Fruit fly (Drosophila melanogaster) whole organism, pupa: ENCODE results near the gene CG12194.

Source experiments
- CG10348 ChIP-seq: fragments of 200-800 bp; sonication (Bioruptor generic); IDR thresholded peaks from 2 replicates; pipeline ENCODE4 v1.3.6; 2022; ENCODE audit warnings: missing biosample characterization, missing genetic modification characterization
- CG12605 ChIP-seq: fragments of 200-800 bp; sonication (Bioruptor generic); IDR thresholded peaks from 2 replicates; pipeline ENCODE4 v1.3.6; 2022; ENCODE audit warnings: missing biosample characterization, missing genetic modification characterization
- CG13204 ChIP-seq: fragments of 200-800 bp; sonication (Bioruptor generic); optimal IDR thresholded peaks from 2 replicates; lab custom pipeline; 2018; ENCODE audit warnings: missing biosample characterization, mild to moderate bottlenecking, missing genetic modification characterization, moderate library complexity
- CG14655 ChIP-seq: fragments of 200-800 bp; sonication (Bioruptor generic); optimal IDR thresholded peaks from 3 replicates; lab custom pipeline; 2017; ENCODE audit warnings: mild to moderate bottlenecking, missing biosample characterization, missing genetic modification reagents, missing genetic modification characterization
- CG15710 ChIP-seq: fragments of 200-800 bp; sonication (Bioruptor generic); optimal IDR thresholded peaks from 2 replicates; lab custom pipeline; 2018; ENCODE audit warnings: missing biosample characterization, mild to moderate bottlenecking, missing genetic modification characterization, moderate library complexity
- CG17806 ChIP-seq: fragments of 200-800 bp; sonication (Bioruptor generic); optimal IDR thresholded peaks from 2 replicates; lab custom pipeline; 2018; ENCODE audit warnings: missing biosample characterization, mild to moderate bottlenecking, missing genetic modification characterization, moderate library complexity
- CG32121 ChIP-seq: fragments of 200-800 bp; sonication (Bioruptor generic); IDR thresholded peaks from 2 replicates; pipeline ENCODE4 v1.3.6; 2022; ENCODE audit warnings: missing biosample characterization, missing genetic modification characterization
- CG34367 ChIP-seq: fragments of 200-800 bp; sonication (Bioruptor generic); optimal IDR thresholded peaks from 2 replicates; lab custom pipeline; 2018; ENCODE audit warnings: missing biosample characterization, mild to moderate bottlenecking, missing genetic modification characterization
- CG4496 ChIP-seq: fragments of 200-800 bp; sonication (Bioruptor generic); IDR thresholded peaks from 3 replicates; pipeline ENCODE4 v1.3.6; 2022; ENCODE audit warnings: missing biosample characterization, missing genetic modification characterization
- CG8159 ChIP-seq: fragments of 200-800 bp; sonication (Bioruptor generic); optimal IDR thresholded peaks from 3 replicates; lab custom pipeline; 2018; ENCODE audit warnings: missing biosample characterization, mild to moderate bottlenecking, missing genetic modification characterization, moderate library complexity
- CG8301 ChIP-seq: fragments of 200-800 bp; sonication (Bioruptor generic); optimal IDR thresholded peaks from 2 replicates; lab custom pipeline; 2018; ENCODE audit warnings: missing biosample characterization, mild to moderate bottlenecking, missing genetic modification characterization
- CG9948 ChIP-seq: fragments of 200-800 bp; sonication (Bioruptor generic); optimal IDR thresholded peaks from 2 replicates; lab custom pipeline; 2018; ENCODE audit warnings: missing biosample characterization, mild to moderate bottlenecking, missing genetic modification characterization, moderate library complexity
- D1 ChIP-seq: fragments of 200-800 bp; sonication (Bioruptor generic); optimal IDR thresholded peaks from 2 replicates; lab custom pipeline; 2018; ENCODE audit warnings: missing biosample characterization, mild to moderate bottlenecking, missing genetic modification characterization, moderate library complexity
- EcR ChIP-seq: fragments of 200-800 bp; sonication (Bioruptor generic); optimal IDR thresholded peaks from 3 replicates; lab custom pipeline; 2019; ENCODE audit warnings: missing biosample characterization, missing genetic modification characterization, mild to moderate bottlenecking, moderate library complexity, missing genetic modification reagents
- Ets98B ChIP-seq: fragments of 200-800 bp; sonication (Bioruptor generic); IDR thresholded peaks from 2 replicates; pipeline ENCODE4 v1.3.6; 2022; ENCODE audit warnings: missing biosample characterization, missing genetic modification characterization
- Pif1A ChIP-seq: fragments of 200-800 bp; sonication (Bioruptor generic); optimal IDR thresholded peaks from 3 replicates; lab custom pipeline; 2016; ENCODE audit warnings: missing biosample characterization, missing genetic modification characterization
- Pif1B ChIP-seq: fragments of 200-800 bp; sonication (Bioruptor generic); optimal IDR thresholded peaks from 3 replicates; lab custom pipeline; 2016; ENCODE audit warnings: missing biosample characterization, missing genetic modification characterization
- Snoo ChIP-seq: fragments of 200-800 bp; sonication (Bioruptor generic); optimal IDR thresholded peaks from 3 replicates; lab custom pipeline; 2017; ENCODE audit warnings: missing biosample characterization, mild to moderate bottlenecking, missing genetic modification characterization, inconsistent platforms
- fd96Ca ChIP-seq: fragments of 200-800 bp; sonication (Bioruptor generic); IDR thresholded peaks from 3 replicates; pipeline ENCODE4 v1.3.6; 2022; ENCODE audit warnings: missing biosample characterization, missing genetic modification characterization
- gl ChIP-seq: fragments of 200-800 bp; sonication (Bioruptor generic); optimal IDR thresholded peaks from 2 replicates; lab custom pipeline; 2018; ENCODE audit warnings: missing biosample characterization, mild to moderate bottlenecking, missing genetic modification characterization
- rn ChIP-seq: fragments of 200-800 bp; sonication (Bioruptor generic); IDR thresholded peaks from 2 replicates; pipeline ENCODE4 v1.3.6; 2022; ENCODE audit warnings: missing biosample characterization, missing genetic modification characterization

The CG12194 gene

dm6 chr2L:4838494-4839320 lies 560 bp downstream of the CG12194 start:
- no peak for TF ChIP-seq rn (GFP tag; lab: Robert Waterston, UW)
- TF ChIP-seq CG34367 (tag; lab: Kevin White, UChicago): no peak
- TF ChIP-seq EcR: no peak
- TF ChIP-seq CG32121 (GFP tag; lab: Robert Waterston, UW): no peak
- TF ChIP-seq Pif1B (GFP tag; lab: Kevin White, UChicago): no peak
- TF ChIP-seq CG4496 (GFP tag; lab: Robert Waterston, UW): no peak
- TF ChIP-seq CG17806 (tag; lab: Kevin White, UChicago): no peak
- no peak for TF ChIP-seq fd96Ca (GFP tag; lab: Robert Waterston, UW)
- no peak for TF ChIP-seq CG8159 (tag; lab: Kevin White, UChicago)
- TF ChIP-seq CG10348 (GFP tag; lab: Robert Waterston, UW): no peak
- TF ChIP-seq gl: no peak
- TF ChIP-seq Pif1A (GFP tag; lab: Kevin White, UChicago): no peak
- TF ChIP-seq Snoo (tag; lab: Kevin White, UChicago): no peak
- TF ChIP-seq CG14655 (GFP tag; lab: Kevin White, UChicago): no peak
- TF ChIP-seq CG9948 (tag; lab: Kevin White, UChicago): no peak
- TF ChIP-seq CG15710 (tag; lab: Kevin White, UChicago): no peak
- TF ChIP-seq D1 (tag; lab: Kevin White, UChicago): no peak

dm6 chr2L:4846629-4847125 lies 8.5 kb downstream of the CG12194 start:
- no peak for TF ChIP-seq rn (GFP tag; lab: Robert Waterston, UW)
- TF ChIP-seq EcR: no peak
- no peak for TF ChIP-seq CG15710 (tag; lab: Kevin White, UChicago)
- no peak for TF ChIP-seq Snoo (tag; lab: Kevin White, UChicago)
- no peak for TF ChIP-seq CG9948 (tag; lab: Kevin White, UChicago)
- no peak for TF ChIP-seq CG8159 (tag; lab: Kevin White, UChicago)
- TF ChIP-seq CG12605 (GFP tag; lab: Robert Waterston, UW): no peak

- TF ChIP-seq CG8159 (tag; lab: Kevin White, UChicago) (no peak), Pif1A (GFP tag; lab: Kevin White, UChicago) (no peak), CG32121 (GFP tag; lab: Robert Waterston, UW) (no peak), CG10348 (GFP tag; lab: Robert Waterston, UW) (no peak), CG12605 (GFP tag; lab: Robert Waterston, UW) (no peak), CG9948 (tag; lab: Kevin White, UChicago) (peak; percentile 8), gl (no peak), CG13204 (GFP tag; lab: Kevin White, UChicago) (no peak), Pif1B (GFP tag; lab: Kevin White, UChicago) (no peak), CG17806 (tag; lab: Kevin White, UChicago) (no peak), CG34367 (tag; lab: Kevin White, UChicago) (no peak), Snoo (tag; lab: Kevin White, UChicago) (no peak), fd96Ca (GFP tag; lab: Robert Waterston, UW) (peak; percentile 52; the same call in 1 of the 3 replicates), CG4496 (GFP tag; lab: Robert Waterston, UW) (peak; percentile 56; the same call in 2 of the 3 replicates), D1 (tag; lab: Kevin White, UChicago) (no peak), rn (GFP tag; lab: Robert Waterston, UW) (no peak), CG8301 (tag; lab: Kevin White, UChicago) (no peak), CG15710 (tag; lab: Kevin White, UChicago) (peak; percentile 27), EcR (no peak)
- TF ChIP-seq, all 21 proteins: peak for 4
Observed at dm6 chr2L:4847191-4847853, 9.2 kb downstream of the CG12194 start, which contains the start of the genes mxt and CG11927. Gene mxt, minus strand, starts transcription at chr2L:4847295. Gene CG11927, plus strand, starts transcription at chr2L:4847766.

- TF ChIP-seq CG34367 (tag; lab: Kevin White, UChicago): peak; percentile 78
- peak; percentile 94 for TF ChIP-seq CG15710 (tag; lab: Kevin White, UChicago)
- TF ChIP-seq CG4496 (GFP tag; lab: Robert Waterston, UW): peak; percentile 96
- TF ChIP-seq CG13204 (GFP tag; lab: Kevin White, UChicago): no peak
- peak; percentile 88 for TF ChIP-seq Snoo (tag; lab: Kevin White, UChicago)
- peak; percentile 93 for TF ChIP-seq CG14655 (GFP tag; lab: Kevin White, UChicago)
- TF ChIP-seq gl: peak; percentile 53
- TF ChIP-seq CG8159 (tag; lab: Kevin White, UChicago): peak; percentile 92
- peak; percentile 83 for TF ChIP-seq CG12605 (GFP tag; lab: Robert Waterston, UW)
- no peak for TF ChIP-seq Pif1A (GFP tag; lab: Kevin White, UChicago)
- peak; percentile 94 for TF ChIP-seq Ets98B (GFP tag; lab: Robert Waterston, UW)
- TF ChIP-seq D1 (tag; lab: Kevin White, UChicago): no peak
- TF ChIP-seq CG9948 (tag; lab: Kevin White, UChicago): peak; percentile 91
- peak; percentile 95 for TF ChIP-seq rn (GFP tag; lab: Robert Waterston, UW)
- TF ChIP-seq CG8301 (tag; lab: Kevin White, UChicago): peak; percentile 90
- peak; percentile 83 for TF ChIP-seq Pif1B (GFP tag; lab: Kevin White, UChicago)
- no peak for TF ChIP-seq EcR
- TF ChIP-seq CG32121 (GFP tag; lab: Robert Waterston, UW): peak; percentile 97
- TF ChIP-seq CG17806 (tag; lab: Kevin White, UChicago): peak; percentile 94
- TF ChIP-seq fd96Ca (GFP tag; lab: Robert Waterston, UW): peak; percentile 86
- TF ChIP-seq CG10348 (GFP tag; lab: Robert Waterston, UW): peak; percentile 80
- TF ChIP-seq, all 21 proteins: peak for 17
Observed at dm6 chr2L:4850356-4850755, 12.2 kb downstream of the CG12194 start, which contains the start of the genes mRpS2 and Mon1. Gene mRpS2, minus strand, starts transcription at chr2L:4850419. Gene Mon1, plus strand, starts transcription at chr2L:4850641.
